Worm (Caenorhabditis elegans) whole organism, early embryonic: Measurements from ENCODE around the gene F44D12.8.
"Not testable (repeated sequence)": the region's sequence is repeated elsewhere in the genome, so short reads cannot be mapped to it uniquely, and the experiment has no call there.

Experiments
- aly-1 ChIP-seq: sonication (generic microtip); optimal IDR thresholded peaks from 2 replicates; lab custom pipeline; 2016; ENCODE audit warnings: missing genetic modification characterization, missing compliant biosample characterization
- ama-1 ChIP-seq: fragments of 150-350 bp; optimal IDR thresholded peaks from 2 replicates; lab custom pipeline; 2014
- tbx-37 ChIP-seq: fragments of 200-800 bp; sonication (Bioruptor generic); conservative IDR thresholded peaks from 2 replicates; pipeline ENCODE4 v1.3.6; 2022; ENCODE audit warnings: missing genetic modification reagents, missing genetic modification characterization, missing compliant biosample characterization
- tra-4 ChIP-seq: sonication (generic microtip); optimal IDR thresholded peaks from 2 replicates; lab custom pipeline; 2017; ENCODE audit warnings: missing genetic modification characterization, missing compliant biosample characterization

DNA sequence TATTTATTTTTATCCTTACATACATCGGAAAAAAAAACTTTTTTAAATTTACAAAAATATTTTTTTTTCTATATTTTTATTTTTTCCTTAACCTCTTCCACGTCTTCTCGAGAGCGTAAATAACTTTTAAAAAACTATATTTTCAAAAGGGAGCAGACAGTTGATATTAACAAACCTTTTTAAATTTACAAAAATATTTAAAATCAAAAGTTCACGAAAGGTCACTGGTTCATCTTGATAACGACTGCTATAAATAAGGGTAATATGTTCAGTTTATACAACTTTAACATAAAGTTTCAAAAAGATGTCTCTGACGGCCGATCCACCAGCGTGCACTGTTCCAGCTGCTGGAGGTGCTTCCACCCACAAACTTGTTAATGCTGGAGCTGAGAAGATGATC lies 5.7 kb downstream of the F44D12.8 start, which contains the start of the genes F44D12.16 and msd-2:
- TF ChIP-seq ama-1 (lab: Kevin White, UChicago); tbx-37 (GFP tag; lab: Robert Waterston, UW); tra-4; aly-1 (tag; lab: Kevin White, UChicago): not testable (repeated sequence)
